Worm (Caenorhabditis elegans) whole organism, late embryonic: ENCODE data around the gene C50F4.16.

Experiments used
- ahr-1 ChIP-seq: sonication (generic microtip); optimal IDR thresholded peaks from 2 replicates; lab custom pipeline; 2016; ENCODE audit warnings: missing genetic modification characterization, missing compliant biosample characterization
- ama-1 ChIP-seq: fragments of 150-350 bp; optimal IDR thresholded peaks from 2 replicates; lab custom pipeline; 2014
- ceh-30 ChIP-seq: fragments of 150-350 bp; optimal IDR thresholded peaks from 2 replicates; lab custom pipeline; 2014; ENCODE audit warnings: missing biosample characterization, missing genetic modification characterization
- ceh-31 ChIP-seq: sonication (generic microtip); optimal IDR thresholded peaks from 2 replicates; lab custom pipeline; 2016; ENCODE audit warnings: missing genetic modification characterization, missing compliant biosample characterization
- che-1 ChIP-seq: sonication (generic microtip); optimal IDR thresholded peaks from 2 replicates; lab custom pipeline; 2016; ENCODE audit warnings: mild to moderate bottlenecking, missing genetic modification characterization, missing compliant biosample characterization
- hlh-15 ChIP-seq: sonication (generic microtip); optimal IDR thresholded peaks from 2 replicates; lab custom pipeline; 2016; ENCODE audit warnings: missing genetic modification characterization, missing compliant biosample characterization
- hlh-30 ChIP-seq: sonication (generic microtip); optimal IDR thresholded peaks from 2 replicates; lab custom pipeline; 2017; ENCODE audit warnings: antibody characterized with exemption, missing genetic modification characterization, missing compliant biosample characterization; ENCODE audit not compliant: insufficient read depth
- nhr-11 ChIP-seq: fragments of 150-350 bp; optimal IDR thresholded peaks from 2 replicates; lab custom pipeline; 2014; ENCODE audit warnings: missing biosample characterization, missing genetic modification characterization
- pha-4 ChIP-seq: fragments of 150-350 bp; optimal IDR thresholded peaks from 2 replicates; lab custom pipeline; 2018; ENCODE audit warnings: missing biosample characterization, missing genetic modification reagents, missing genetic modification characterization
- unc-3 ChIP-seq, 2 experiments: fragments of 200-800 bp in 1 of 2; sonication (Bioruptor generic) in 1 of 2; sonication (generic microtip) in 1 of 2; conservative IDR thresholded peaks in 1 of 2; optimal IDR thresholded peaks in 1 of 2; 2 replicates each; pipeline versions ENCODE4 v1.3.6 to Lab custom; 2016 to 2022; ENCODE audit warnings: missing compliant biosample characterization in 2 of 2, missing genetic modification characterization in 2 of 2, missing genetic modification reagents in 1 of 2

ce11 chrV:9492460-9492859 is 48.9 kb downstream of the C50F4.16 start:
- TF ChIP-seq hlh-30 (tag; lab: Kevin White, UChicago): no peak
- TF ChIP-seq nhr-11 (tag; lab: Kevin White, UChicago): no peak
- no peak for TF ChIP-seq hlh-15 (tag; lab: Kevin White, UChicago)
- no peak for TF ChIP-seq ahr-1 (tag; lab: Kevin White, UChicago)
- TF ChIP-seq che-1 (tag; lab: Kevin White, UChicago): no peak
- TF ChIP-seq ceh-30 (tag; lab: Kevin White, UChicago): no peak
- no peak for TF ChIP-seq ama-1
- TF ChIP-seq unc-3 (GFP tag; conservative IDR thresholded peaks at IDR 0.05; lab: Robert Waterston, UW): no peak
- no peak for TF ChIP-seq unc-3 (tag; optimal IDR thresholded peaks at IDR 0.05; lab: Kevin White, UChicago)
- no peak for TF ChIP-seq ceh-31 (tag; lab: Kevin White, UChicago)
- no peak for TF ChIP-seq pha-4
